Worm (Caenorhabditis elegans): ENCODE data around the gene hsp-1.

hsp-1 gene

DNA sequence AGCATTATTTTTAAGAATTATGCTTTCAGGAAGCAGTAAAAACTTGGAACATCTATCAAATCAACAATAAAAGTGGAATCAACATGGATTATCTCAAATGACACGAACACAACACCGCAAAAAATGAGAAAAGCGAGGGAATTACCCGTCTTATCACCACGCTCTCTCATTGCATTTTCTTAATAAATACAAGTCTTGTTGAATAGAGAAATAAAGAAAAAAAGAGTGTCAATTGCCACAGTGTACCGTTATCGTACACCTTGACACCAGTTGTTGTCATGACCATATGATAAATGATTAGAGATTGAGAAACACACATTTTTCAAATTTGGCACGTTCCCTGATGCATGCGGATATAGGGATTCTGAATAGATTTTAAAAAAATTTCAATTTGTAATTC is 15.0 kb upstream of the hsp-1 start (continued):
- peak; percentile 32; the same call in 1 of the 2 replicates for TF ChIP-seq hmg-1.2 (GFP tag; IDR thresholded peaks at IDR 0.05)
- no peak for TF ChIP-seq ceh-91 (GFP tag; IDR thresholded peaks at IDR 0.05)
- no peak for TF ChIP-seq snpc-1.1 (tag; optimal IDR thresholded peaks at IDR 0.05; ENCODE audit: insufficient read depth)
- no peak for TF ChIP-seq cebp-2 (GFP tag; IDR thresholded peaks at IDR 0.05)
- peak; percentile 3 for TF ChIP-seq atf-7 (tag; optimal IDR thresholded peaks at IDR 0.05)
- TF ChIP-seq ztf-25 (GFP tag; IDR thresholded peaks at IDR 0.05), result no peak
- TF ChIP-seq F10E7.11 (tag; optimal IDR thresholded peaks at IDR 0.05), result no peak
- TF ChIP-seq nfya-2 (GFP tag; IDR thresholded peaks at IDR 0.05), result no peak
- TF ChIP-seq hsf-1 (GFP tag; IDR thresholded peaks at IDR 0.05), result no peak
- TF ChIP-seq cebp-1 (GFP tag; IDR thresholded peaks at IDR 0.05), result no peak
- peak; percentile 38 for TF ChIP-seq cebp-1 (tag; optimal IDR thresholded peaks at IDR 0.05)
- TF ChIP-seq sdz-38 (tag; optimal IDR thresholded peaks at IDR 0.05), result no peak
- TF ChIP-seq F23B12.7 (tag; optimal IDR thresholded peaks at IDR 0.05; ENCODE audit: insufficient read depth), result peak; percentile 54
- TF ChIP-seq nhr-80 (tag; optimal IDR thresholded peaks at IDR 0.05), result peak; percentile 93
- no peak for TF ChIP-seq rpc-1 (optimal IDR thresholded peaks at IDR 0.05)
- TF ChIP-seq rpc-1 (tag; optimal IDR thresholded peaks at IDR 0.05), result no peak
- TF ChIP-seq attf-5 (GFP tag; optimal IDR thresholded peaks at IDR 0.05), result peak; percentile 50
- no peak for TF ChIP-seq xnd-1 (tag; optimal IDR thresholded peaks at IDR 0.05)
- peak; percentile 43 for TF ChIP-seq tbp1 (GFP tag; optimal IDR thresholded peaks at IDR 0.05)
- TF ChIP-seq F55B11.4 (tag; optimal IDR thresholded peaks at IDR 0.05; ENCODE audit: borderline replicate concordance, insufficient read depth), result no peak
- peak; percentile 40 for TF ChIP-seq lin-40 (tag; optimal IDR thresholded peaks at IDR 0.05)
- no peak for TF ChIP-seq pha-4 (tag; optimal IDR thresholded peaks at IDR 0.05)
- TF ChIP-seq nhr-90 (tag; optimal IDR thresholded peaks at IDR 0.05), result peak; percentile 6
- TF ChIP-seq F52B5.7 (tag; optimal IDR thresholded peaks at IDR 0.05), result no peak
- TF ChIP-seq rcor-1 (GFP tag; IDR thresholded peaks at IDR 0.05), result no peak

DNA sequence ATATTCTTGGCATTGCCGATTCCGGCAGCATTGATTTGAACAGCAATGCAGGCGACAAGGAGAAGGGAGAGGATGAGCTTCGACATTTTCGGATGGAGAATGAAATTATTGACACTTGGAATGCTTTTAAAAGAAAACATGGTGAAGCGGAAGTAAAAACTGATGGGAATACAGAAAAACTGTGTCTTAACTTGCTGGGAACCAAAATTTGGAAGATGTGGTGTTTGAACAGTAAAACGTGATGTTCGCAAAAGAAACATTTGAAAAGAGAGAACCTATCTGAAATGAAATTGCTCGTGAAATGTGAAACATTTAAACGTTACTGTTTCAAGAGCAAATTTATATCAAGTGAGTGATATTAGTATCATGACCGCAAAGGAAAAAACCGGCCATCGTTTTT is 14.0 kb upstream of the hsp-1 start, which contains the start of gene F26D10.13:
Gene F26D10.13 (minus strand): TSS at position 101 of the 400 bp plus-strand sequence.
- TF ChIP-seq madf-6 (GFP tag; IDR thresholded peaks at IDR 0.05) (no peak), ceh-91 (GFP tag; IDR thresholded peaks at IDR 0.05) (no peak), snpc-1.3 (tag; optimal IDR thresholded peaks at IDR 0.05; ENCODE audit: insufficient read depth) (no peak), zim-3 (tag; optimal IDR thresholded peaks at IDR 0.05) (no peak), ets-4 (GFP tag; optimal IDR thresholded peaks at IDR 0.05) (no peak), lin-40 (tag; optimal IDR thresholded peaks at IDR 0.05) (no peak), attf-3 (GFP tag; conservative IDR thresholded peaks at IDR 0.05) (no peak), sptf-2 (GFP tag; optimal IDR thresholded peaks at IDR 0.05) (no peak), ceh-79 (tag; optimal IDR thresholded peaks at IDR 0.05) (no peak), ztf-26 (tag; optimal IDR thresholded peaks at IDR 0.05) (no peak), ceh-27 (GFP tag; optimal IDR thresholded peaks at IDR 0.05) (no peak)

DNA sequence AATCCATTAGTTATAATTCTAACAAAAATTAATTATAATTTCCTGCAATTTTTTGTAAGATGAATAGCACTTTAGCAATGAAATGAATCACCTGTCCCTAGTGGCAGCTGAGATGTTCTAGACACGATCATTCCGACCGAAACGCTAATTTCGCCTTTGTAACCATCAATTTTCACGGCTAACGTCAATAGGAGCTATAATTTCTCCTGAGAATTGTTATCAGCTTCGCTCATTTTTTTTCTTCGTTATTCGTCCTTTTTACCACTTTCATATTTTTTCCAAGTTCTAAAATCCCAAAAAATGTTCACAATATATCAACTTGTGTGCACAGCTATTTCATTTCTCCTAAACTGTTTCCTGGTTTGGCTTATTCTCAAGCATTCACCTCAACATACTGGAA is 13.5 kb upstream of the hsp-1 start, which contains the start of gene str-187:
Gene str-187 (plus strand): TSS at position 301 of the 400 bp plus-strand sequence.
- TF ChIP-seq F49E8.2 (tag; optimal IDR thresholded peaks at IDR 0.05; ENCODE audit: insufficient read depth), result no peak
- no peak for TF ChIP-seq B0035.1 (tag; optimal IDR thresholded peaks at IDR 0.05)
- no peak for TF ChIP-seq chd-7 (tag; optimal IDR thresholded peaks at IDR 0.05)
- TF ChIP-seq F55B11.4 (tag; optimal IDR thresholded peaks at IDR 0.05; ENCODE audit: borderline replicate concordance, insufficient read depth), result no peak
- no peak for TF ChIP-seq ceh-58 (GFP tag; IDR thresholded peaks at IDR 0.05)

All from whole organism, young adult.